Fruit fly (Drosophila melanogaster) whole organism, embryonic: Measurements from ENCODE around the gene Grasp65.

Source experiments
- ATbp ChIP-seq: fragments of 200-800 bp; sonication (Bioruptor generic); optimal IDR thresholded peaks from 2 replicates; lab custom pipeline; 2017; ENCODE audit warnings: missing biosample characterization, mild to moderate bottlenecking, missing genetic modification characterization, missing genetic modification reagents
- Aef1 ChIP-seq: fragments of 200-800 bp; sonication (Bioruptor generic); IDR thresholded peaks from 3 replicates; pipeline ENCODE4 v1.3.6; 2022; ENCODE audit warnings: missing biosample characterization, missing genetic modification characterization
- CG13123 ChIP-seq: fragments of 200-800 bp; sonication (Bioruptor generic); optimal IDR thresholded peaks from 2 replicates; lab custom pipeline; 2016; ENCODE audit warnings: missing biosample characterization, missing genetic modification characterization
- CG14710 ChIP-seq: fragments of 200-800 bp; sonication (Bioruptor generic); optimal IDR thresholded peaks from 3 replicates; lab custom pipeline; 2019; ENCODE audit warnings: missing biosample characterization, mild to moderate bottlenecking, missing genetic modification characterization, moderate library complexity
- CG1603 ChIP-seq: fragments of 200-800 bp; sonication (Bioruptor generic); optimal IDR thresholded peaks from 2 replicates; lab custom pipeline; 2019; ENCODE audit warnings: missing biosample characterization, mild to moderate bottlenecking, missing genetic modification characterization, moderate library complexity
- CG16779 ChIP-seq: fragments of 200-800 bp; sonication (Bioruptor generic); IDR thresholded peaks from 2 replicates; pipeline ENCODE4 v1.3.6; 2022; ENCODE audit warnings: missing biosample characterization, missing genetic modification characterization
- CG16815 ChIP-seq: fragments of 200-800 bp; sonication (Bioruptor generic); optimal IDR thresholded peaks from 3 replicates; lab custom pipeline; 2017; ENCODE audit warnings: missing biosample characterization, mild to moderate bottlenecking, missing genetic modification characterization
- CG17359 ChIP-seq: fragments of 200-800 bp; sonication (Bioruptor generic); optimal IDR thresholded peaks from 3 replicates; lab custom pipeline; 2018; ENCODE audit warnings: missing biosample characterization, mild to moderate bottlenecking, missing genetic modification characterization, moderate library complexity
- CG17385 ChIP-seq: fragments of 200-800 bp; sonication (Bioruptor generic); optimal IDR thresholded peaks from 3 replicates; lab custom pipeline; 2018; ENCODE audit warnings: missing biosample characterization, mild to moderate bottlenecking, missing genetic modification characterization
- CG33213 ChIP-seq: fragments of 200-800 bp; sonication (Bioruptor generic); optimal IDR thresholded peaks from 3 replicates; lab custom pipeline; 2016; ENCODE audit warnings: missing biosample characterization, missing genetic modification characterization
- CG33557 ChIP-seq: fragments of 200-800 bp; sonication (Bioruptor generic); optimal IDR thresholded peaks from 2 replicates; lab custom pipeline; 2019; ENCODE audit warnings: missing biosample characterization, mild to moderate bottlenecking, missing genetic modification characterization, moderate library complexity
- CG3995 ChIP-seq: fragments of 200-800 bp; sonication (Bioruptor generic); optimal IDR thresholded peaks from 3 replicates; lab custom pipeline; 2016; ENCODE audit warnings: missing biosample characterization, missing genetic modification characterization
- CG4328 ChIP-seq: fragments of 200-800 bp; sonication (Bioruptor generic); optimal IDR thresholded peaks from 3 replicates; lab custom pipeline; 2017; ENCODE audit warnings: missing biosample characterization, missing genetic modification reagents, missing genetic modification characterization
- CG4404 ChIP-seq: fragments of 200-800 bp; sonication (Bioruptor generic); IDR thresholded peaks from 2 replicates; pipeline ENCODE4 v1.3.6; 2022; ENCODE audit warnings: missing biosample characterization, missing genetic modification characterization
- CG8281 ChIP-seq: fragments of 200-800 bp; sonication (Bioruptor generic); optimal IDR thresholded peaks from 2 replicates; lab custom pipeline; 2018; ENCODE audit warnings: missing biosample characterization, mild to moderate bottlenecking, missing genetic modification characterization, moderate library complexity
- CG8388 ChIP-seq: fragments of 200-800 bp; sonication (Bioruptor generic); optimal IDR thresholded peaks from 2 replicates; lab custom pipeline; 2019; ENCODE audit warnings: missing biosample characterization, mild to moderate bottlenecking, missing genetic modification characterization, moderate library complexity
- CG8765 ChIP-seq: fragments of 200-800 bp; sonication (Bioruptor generic); IDR thresholded peaks from 2 replicates; pipeline ENCODE4 v1.3.6; 2022; ENCODE audit warnings: missing biosample characterization, missing genetic modification characterization
- CG9609 ChIP-seq: fragments of 200-800 bp; sonication (Bioruptor generic); optimal IDR thresholded peaks from 3 replicates; lab custom pipeline; 2016; ENCODE audit warnings: missing biosample characterization, missing genetic modification characterization
- CG9876 ChIP-seq: fragments of 200-800 bp; sonication (Bioruptor generic); optimal IDR thresholded peaks from 2 replicates; lab custom pipeline; 2016; ENCODE audit warnings: missing biosample characterization, missing genetic modification characterization
- CHES-1-like ChIP-seq: fragments of 200-800 bp; sonication (Bioruptor generic); optimal IDR thresholded peaks from 2 replicates; lab custom pipeline; 2016; ENCODE audit warnings: missing biosample characterization, missing genetic modification characterization
- CrebB ChIP-seq: fragments of 200-800 bp; sonication (Bioruptor generic); optimal IDR thresholded peaks from 3 replicates; lab custom pipeline; 2018; ENCODE audit warnings: missing biosample characterization, mild to moderate bottlenecking, missing genetic modification characterization
- Dbx ChIP-seq: fragments of 200-800 bp; sonication (Bioruptor generic); IDR thresholded peaks from 3 replicates; pipeline ENCODE4 v1.3.6; 2022; ENCODE audit warnings: missing biosample characterization, missing genetic modification characterization
- Dll ChIP-seq: fragments of 200-800 bp; sonication (Bioruptor generic); IDR thresholded peaks from 4 replicates; pipeline ENCODE4 v1.3.6; 2022; ENCODE audit warnings: missing biosample characterization, missing genetic modification characterization; ENCODE audit not compliant: partially characterized antibody
- Eip74EF ChIP-seq, 2 experiments: fragments of 200-800 bp in 1 of 2; fragments of >200 bp in 1 of 2; sonication (Bioruptor generic) in 1 of 2; optimal IDR thresholded peaks; 2 replicates each; lab custom pipeline; 2017 to 2019; ENCODE audit warnings: missing biosample characterization in 2 of 2, missing genetic modification characterization in 2 of 2, mild to moderate bottlenecking in 1 of 2, moderate library complexity in 1 of 2
- Hsf ChIP-seq: fragments of 200-800 bp; sonication (Bioruptor generic); optimal IDR thresholded peaks from 3 replicates; lab custom pipeline; 2016; ENCODE audit warnings: missing biosample characterization, missing genetic modification characterization
- Kr ChIP-seq: fragments of 200-800 bp; sonication (Bioruptor generic); optimal IDR thresholded peaks from 2 replicates; lab custom pipeline; 2017; ENCODE audit warnings: missing biosample characterization, mild to moderate bottlenecking, missing genetic modification characterization
- Opbp ChIP-seq: fragments of 200-800 bp; sonication (Bioruptor generic); IDR thresholded peaks from 3 replicates; pipeline ENCODE4 v1.3.6; 2022; ENCODE audit warnings: missing biosample characterization, missing genetic modification characterization; ENCODE audit not compliant: partially characterized antibody
- PHDP ChIP-seq: fragments of 200-800 bp; sonication (Bioruptor generic); optimal IDR thresholded peaks from 3 replicates; lab custom pipeline; 2018; ENCODE audit warnings: missing biosample characterization, mild to moderate bottlenecking, missing genetic modification characterization, moderate library complexity
- Spps ChIP-seq: fragments of 200-800 bp; sonication (Bioruptor generic); optimal IDR thresholded peaks from 2 replicates; lab custom pipeline; 2018; ENCODE audit warnings: missing biosample characterization, mild to moderate bottlenecking, missing genetic modification characterization
- bcd ChIP-seq: fragments of 200-800 bp; sonication (Bioruptor generic); optimal IDR thresholded peaks from 2 replicates; lab custom pipeline; 2017; ENCODE audit warnings: missing biosample characterization, mild to moderate bottlenecking, missing genetic modification characterization
- bowl ChIP-seq: fragments of 200-800 bp; sonication (Bioruptor generic); IDR thresholded peaks from 2 replicates; pipeline ENCODE4 v1.3.6; 2022; ENCODE audit warnings: missing biosample characterization, missing genetic modification characterization
- cas ChIP-seq: fragments of 200-800 bp; sonication (Bioruptor generic); IDR thresholded peaks from 2 replicates; pipeline ENCODE4 v1.3.6; 2022; ENCODE audit warnings: missing biosample characterization, missing genetic modification characterization
- ci ChIP-seq: fragments of 200-800 bp; sonication (Bioruptor generic); IDR thresholded peaks from 3 replicates; pipeline ENCODE4 v1.3.6; 2022; ENCODE audit warnings: missing biosample characterization, missing genetic modification characterization
- croc ChIP-seq: fragments of 200-800 bp; sonication (Bioruptor generic); conservative IDR thresholded peaks from 3 replicates; pipeline ENCODE4 v1.3.6; 2022; ENCODE audit warnings: missing biosample characterization, missing genetic modification characterization
- dati ChIP-seq: fragments of 200-800 bp; sonication (Bioruptor generic); IDR thresholded peaks from 2 replicates; pipeline ENCODE4 v1.3.6; 2022; ENCODE audit warnings: missing biosample characterization, missing genetic modification characterization
- dimm ChIP-seq: fragments of 200-800 bp; sonication (Bioruptor generic); IDR thresholded peaks from 2 replicates; pipeline ENCODE4 v1.3.6; 2022; ENCODE audit warnings: missing biosample characterization, missing genetic modification characterization
- exex ChIP-seq: fragments of 200-800 bp; sonication (Bioruptor generic); optimal IDR thresholded peaks from 4 replicates; lab custom pipeline; 2018; ENCODE audit warnings: missing biosample characterization, mild to moderate bottlenecking, missing genetic modification characterization, moderate library complexity
- gcm ChIP-seq: fragments of 200-800 bp; sonication (Bioruptor generic); optimal IDR thresholded peaks from 2 replicates; lab custom pipeline; 2019; ENCODE audit warnings: missing biosample characterization, mild to moderate bottlenecking, missing genetic modification characterization, moderate library complexity
- gfzf ChIP-seq: fragments of 200-800 bp; sonication (Bioruptor generic); optimal IDR thresholded peaks from 2 replicates; lab custom pipeline; 2016; ENCODE audit warnings: missing biosample characterization, mild to moderate bottlenecking, missing genetic modification characterization, moderate library complexity
- grau ChIP-seq: fragments of 200-800 bp; optimal IDR thresholded peaks from 3 replicates; lab custom pipeline; 2019; ENCODE audit warnings: missing biosample characterization, mild to moderate bottlenecking, missing genetic modification characterization, moderate library complexity
- h ChIP-seq: fragments of >200 bp; optimal IDR thresholded peaks from 2 replicates; lab custom pipeline; 2017
- otp ChIP-seq: fragments of 200-800 bp; sonication (Bioruptor generic); IDR thresholded peaks from 3 replicates; pipeline ENCODE4, ENCODE4 v1.3.6; 2022; ENCODE audit warnings: missing biosample characterization, missing genetic modification characterization
- pb ChIP-seq: fragments of 200-800 bp; sonication (Bioruptor generic); optimal IDR thresholded peaks from 3 replicates; lab custom pipeline; 2016; ENCODE audit warnings: missing biosample characterization, missing genetic modification characterization
- pum ChIP-seq: fragments of 200-800 bp; sonication (Bioruptor generic); optimal IDR thresholded peaks from 2 replicates; lab custom pipeline; 2016; ENCODE audit warnings: missing biosample characterization, missing genetic modification characterization
- ranshi ChIP-seq: fragments of 200-800 bp; sonication (Bioruptor generic); IDR thresholded peaks from 2 replicates; pipeline ENCODE4 v1.3.6; 2022; ENCODE audit warnings: missing biosample characterization, missing genetic modification characterization
- sc ChIP-seq, 3 experiments: fragments of >200 bp in 2 of 3; fragments of 200-800 bp in 1 of 3; sonication (Bioruptor generic) in 1 of 3; optimal IDR thresholded peaks; 2 replicates in 2 of 3; 3 replicates in 1 of 3; lab custom pipeline; 2017; ENCODE audit warnings: mild to moderate bottlenecking in 1 of 3, missing biosample characterization in 1 of 3, missing genetic modification characterization in 1 of 3, missing genetic modification reagents in 1 of 3
- sr ChIP-seq: fragments of 200-800 bp; sonication (Bioruptor generic); IDR thresholded peaks from 3 replicates; pipeline ENCODE4 v1.3.6; 2022; ENCODE audit warnings: missing biosample characterization, missing genetic modification characterization
- ttk ChIP-seq: fragments of 200-800 bp; sonication (Bioruptor generic); IDR thresholded peaks from 2 replicates; pipeline ENCODE4 v2.1.2; 2022; ENCODE audit warnings: missing biosample characterization, missing genetic modification characterization
- tx ChIP-seq: fragments of 200-800 bp; sonication (Bioruptor generic); optimal IDR thresholded peaks from 2 replicates; lab custom pipeline; 2016; ENCODE audit warnings: missing biosample characterization, missing genetic modification characterization
- vnd ChIP-seq: fragments of 200-800 bp; sonication (Bioruptor generic); IDR thresholded peaks from 3 replicates; pipeline ENCODE4 v1.3.6; 2022; ENCODE audit warnings: missing biosample characterization, missing genetic modification characterization; ENCODE audit not compliant: partially characterized antibody
- zen2 ChIP-seq: fragments of 200-800 bp; sonication (Bioruptor generic); IDR thresholded peaks from 3 replicates; pipeline ENCODE4 v1.3.6; 2022; ENCODE audit warnings: missing biosample characterization, missing genetic modification characterization; ENCODE audit not compliant: partially characterized antibody

Gene Grasp65

dm6 chr3L:19932917-19933316 lies 8.2 kb downstream of the Grasp65 start (continued):
- TF ChIP-seq exex (tag; lab: Kevin White, UChicago), result peak; percentile 49
- no peak for TF ChIP-seq sc (optimal IDR thresholded peaks at IDR 0.05; lab: Kevin White, UChicago)
- peak; percentile 4 for TF ChIP-seq sc (GFP tag; optimal IDR thresholded peaks at IDR 0.05; lab: Kevin White, UChicago)
- no peak for TF ChIP-seq Dll (GFP tag; lab: Robert Waterston, UW)
- no peak for TF ChIP-seq CG9609 (GFP tag; lab: Kevin White, UChicago)
- TF ChIP-seq pum, result no peak
- no peak for TF ChIP-seq pb (GFP tag; lab: Kevin White, UChicago)
- TF ChIP-seq Opbp (GFP tag; lab: Robert Waterston, UW), result no peak
- TF ChIP-seq otp (GFP tag; lab: Robert Waterston, UW), result peak; percentile 61; the same call in 1 of the 3 replicates
- TF ChIP-seq bowl (GFP tag; lab: Robert Waterston, UW), result no peak
- no peak for TF ChIP-seq gfzf
- no peak for TF ChIP-seq CG4404
- TF ChIP-seq cas (GFP tag; lab: Robert Waterston, UW), result no peak
- TF ChIP-seq CG33213 (GFP tag; lab: Kevin White, UChicago), result no peak
- no peak for TF ChIP-seq Aef1 (GFP tag; lab: Robert Waterston, UW)
- peak; percentile 23 for TF ChIP-seq grau (tag; lab: Kevin White, UChicago)
- peak; percentile 5 for TF ChIP-seq gcm (GFP tag; lab: Kevin White, UChicago)
- TF ChIP-seq CHES-1-like (GFP tag; lab: Kevin White, UChicago), result peak; percentile 2
- TF ChIP-seq Spps, result no peak
- no peak for TF ChIP-seq CG9876 (GFP tag; lab: Kevin White, UChicago)
- peak; percentile 64 for TF ChIP-seq CrebB (tag; lab: Kevin White, UChicago)
- TF ChIP-seq CG16815 (GFP tag; lab: Kevin White, UChicago), result no peak
- peak; percentile 8 for TF ChIP-seq CG14710 (tag; lab: Kevin White, UChicago)
- TF ChIP-seq croc (GFP tag; lab: Robert Waterston, UW), result no peak
- TF ChIP-seq PHDP, result peak; percentile 60
- peak; percentile 71; the same call in 2 of the 3 replicates for TF ChIP-seq ci (GFP tag; lab: Robert Waterston, UW)
- TF ChIP-seq ttk (GFP tag; lab: Robert Waterston, UW), result no peak
- TF ChIP-seq CG13123, result no peak
- no peak for TF ChIP-seq vnd
- no peak for TF ChIP-seq Eip74EF (GFP tag; optimal IDR thresholded peaks at IDR 0.05; lab: Kevin White, UChicago)
- no peak for TF ChIP-seq tx (GFP tag; lab: Kevin White, UChicago)
- no peak for TF ChIP-seq CG16779 (GFP tag; lab: Robert Waterston, UW)
- TF ChIP-seq Dbx, result peak; percentile 44; the same call in 1 of the 3 replicates
- TF ChIP-seq CG8388 (GFP tag; lab: Kevin White, UChicago), result peak; percentile 82
- no peak for TF ChIP-seq CG33557 (GFP tag; lab: Kevin White, UChicago)
- TF ChIP-seq dimm, result no peak
- peak; percentile 25 for TF ChIP-seq CG8281 (tag; lab: Kevin White, UChicago)
- TF ChIP-seq ATbp (GFP tag; lab: Kevin White, UChicago), result peak; percentile 66
- no peak for TF ChIP-seq CG4328 (GFP tag; lab: Kevin White, UChicago)
- TF ChIP-seq dati (GFP tag; lab: Robert Waterston, UW), result no peak
- TF ChIP-seq h, result no peak
- TF ChIP-seq CG8765, result no peak
- TF ChIP-seq Kr, result no peak
- TF ChIP-seq CG17359 (tag; lab: Kevin White, UChicago), result no peak
- no peak for TF ChIP-seq sr (GFP tag; lab: Robert Waterston, UW)
- TF ChIP-seq ranshi (GFP tag; lab: Robert Waterston, UW), result peak; percentile 37; the same call in 1 of the 2 replicates
- no peak for TF ChIP-seq CG3995 (GFP tag; lab: Kevin White, UChicago)
- TF ChIP-seq CG17385 (GFP tag; lab: Kevin White, UChicago), result peak; percentile 53
- no peak for TF ChIP-seq Hsf (GFP tag; lab: Kevin White, UChicago)
- TF ChIP-seq zen2 (GFP tag; lab: Robert Waterston, UW), result no peak
- TF ChIP-seq bcd, result no peak
- TF ChIP-seq CG1603, result peak; percentile 47
